Fruit fly (Drosophila melanogaster) whole organism, embryonic: ENCODE data around the gene CG11655.

Experiments
- Bgb ChIP-seq: fragments of 200-800 bp; sonication (Bioruptor generic); IDR thresholded peaks from 2 replicates; pipeline ENCODE4 v1.3.6; 2022; ENCODE audit warnings: missing biosample characterization, missing genetic modification characterization; ENCODE audit not compliant: partially characterized antibody
- CG11093 ChIP-seq: fragments of 200-800 bp; sonication (Bioruptor generic); IDR thresholded peaks from 3 replicates; pipeline ENCODE4 v1.3.6; 2022; ENCODE audit warnings: missing biosample characterization, missing genetic modification characterization
- CG13775 ChIP-seq: fragments of 200-800 bp; sonication (Bioruptor generic); optimal IDR thresholded peaks from 3 replicates; lab custom pipeline; 2017; ENCODE audit warnings: missing biosample characterization, mild to moderate bottlenecking, missing genetic modification characterization
- CG14441 ChIP-seq: fragments of 200-800 bp; sonication (Bioruptor generic); IDR thresholded peaks from 2 replicates; pipeline ENCODE4 v1.3.6; 2022; ENCODE audit warnings: missing biosample characterization, missing genetic modification characterization
- CG15073 ChIP-seq: fragments of 200-800 bp; sonication (Bioruptor generic); optimal IDR thresholded peaks from 2 replicates; lab custom pipeline; 2016; ENCODE audit warnings: missing biosample characterization, missing genetic modification characterization
- CG15269 ChIP-seq: fragments of 200-800 bp; sonication (Bioruptor generic); optimal IDR thresholded peaks from 2 replicates; lab custom pipeline; 2018; ENCODE audit warnings: missing biosample characterization, mild to moderate bottlenecking, missing genetic modification characterization, moderate library complexity
- CG1602 ChIP-seq: fragments of 200-800 bp; sonication (Bioruptor generic); optimal IDR thresholded peaks from 3 replicates; lab custom pipeline; 2016; ENCODE audit warnings: missing biosample characterization, missing genetic modification characterization
- CG17361 ChIP-seq: fragments of 200-800 bp; sonication (Bioruptor generic); IDR thresholded peaks from 3 replicates; pipeline ENCODE4 v1.3.6; 2022; ENCODE audit warnings: missing biosample characterization, missing genetic modification characterization
- CG17612 ChIP-seq: fragments of 200-800 bp; sonication (Bioruptor generic); IDR thresholded peaks from 2 replicates; pipeline ENCODE4 v1.3.6; 2022; ENCODE audit warnings: missing biosample characterization, missing genetic modification characterization
- CG2712 ChIP-seq: fragments of 200-800 bp; optimal IDR thresholded peaks from 3 replicates; lab custom pipeline; 2019; ENCODE audit warnings: missing biosample characterization, mild to moderate bottlenecking, missing genetic modification characterization, moderate library complexity
- CG2889 ChIP-seq: fragments of 200-800 bp; sonication (Bioruptor generic); IDR thresholded peaks from 3 replicates; pipeline ENCODE4 v1.3.6; 2022; ENCODE audit warnings: missing biosample characterization, missing genetic modification characterization
- CG34422 ChIP-seq: fragments of 200-800 bp; sonication (Bioruptor generic); IDR thresholded peaks from 3 replicates; pipeline ENCODE4 v1.3.6; 2022; ENCODE audit warnings: missing biosample characterization, missing genetic modification characterization
- CG4424 ChIP-seq: fragments of 200-800 bp; sonication (Bioruptor generic); optimal IDR thresholded peaks from 3 replicates; lab custom pipeline; 2016; ENCODE audit warnings: missing biosample characterization, missing genetic modification characterization
- CG4617 ChIP-seq: fragments of 200-800 bp; sonication (Bioruptor generic); optimal IDR thresholded peaks from 3 replicates; lab custom pipeline; 2016; ENCODE audit warnings: missing biosample characterization, missing genetic modification characterization, borderline replicate concordance
- CG8281 ChIP-seq: fragments of 200-800 bp; sonication (Bioruptor generic); optimal IDR thresholded peaks from 2 replicates; lab custom pipeline; 2018; ENCODE audit warnings: missing biosample characterization, mild to moderate bottlenecking, missing genetic modification characterization, moderate library complexity
- Drgx ChIP-seq: fragments of 200-800 bp; sonication (Bioruptor generic); IDR thresholded peaks from 2 replicates; pipeline ENCODE4 v1.3.6; 2022; ENCODE audit warnings: missing biosample characterization, missing genetic modification characterization
- Elba2 ChIP-seq: fragments of 200-800 bp; sonication (Bioruptor generic); optimal IDR thresholded peaks from 3 replicates; lab custom pipeline; 2016; ENCODE audit warnings: missing biosample characterization, missing genetic modification characterization
- Fer3 ChIP-seq: fragments of 200-800 bp; sonication (Bioruptor generic); optimal IDR thresholded peaks from 2 replicates; lab custom pipeline; 2018; ENCODE audit warnings: missing biosample characterization, mild to moderate bottlenecking, missing genetic modification characterization, moderate library complexity
- Gug ChIP-seq: fragments of 200-800 bp; sonication (Bioruptor generic); IDR thresholded peaks from 4 replicates; pipeline ENCODE4 v1.3.6; 2022; ENCODE audit warnings: missing biosample characterization, missing genetic modification characterization
- HHEX ChIP-seq: fragments of 200-800 bp; sonication (Bioruptor generic); optimal IDR thresholded peaks from 3 replicates; lab custom pipeline; 2017; ENCODE audit warnings: missing biosample characterization, mild to moderate bottlenecking, missing genetic modification characterization, missing genetic modification reagents
- MESR4 ChIP-seq: fragments of 200-800 bp; sonication (Bioruptor generic); optimal IDR thresholded peaks from 2 replicates; lab custom pipeline; 2018; ENCODE audit warnings: missing biosample characterization, mild to moderate bottlenecking, missing genetic modification characterization, moderate library complexity
- Mes4 ChIP-seq: fragments of 200-800 bp; sonication (Bioruptor generic); optimal IDR thresholded peaks from 2 replicates; lab custom pipeline; 2016; ENCODE audit warnings: missing biosample characterization, missing genetic modification characterization
- Side ChIP-seq: fragments of 200-800 bp; sonication (Bioruptor generic); optimal IDR thresholded peaks from 2 replicates; lab custom pipeline; 2016; ENCODE audit warnings: missing biosample characterization, missing genetic modification characterization
- Spps ChIP-seq: fragments of 200-800 bp; sonication (Bioruptor generic); optimal IDR thresholded peaks from 2 replicates; lab custom pipeline; 2018; ENCODE audit warnings: missing biosample characterization, mild to moderate bottlenecking, missing genetic modification characterization
- Sry-δ ChIP-seq: fragments of 200-800 bp; sonication (Bioruptor generic); optimal IDR thresholded peaks from 2 replicates; lab custom pipeline; 2016; ENCODE audit warnings: missing biosample characterization, missing genetic modification characterization
- az2 ChIP-seq: fragments of 200-800 bp; sonication (Bioruptor generic); optimal IDR thresholded peaks from 3 replicates; lab custom pipeline; 2016; ENCODE audit warnings: missing biosample characterization, missing genetic modification characterization
- bbx ChIP-seq: fragments of 200-800 bp; sonication (Bioruptor generic); IDR thresholded peaks from 2 replicates; pipeline ENCODE4 v1.3.6; 2022; ENCODE audit warnings: missing biosample characterization, missing genetic modification characterization; ENCODE audit not compliant: partially characterized antibody
- bigmax ChIP-seq: fragments of 200-800 bp; sonication (Bioruptor generic); optimal IDR thresholded peaks from 2 replicates; lab custom pipeline; 2018; ENCODE audit warnings: missing biosample characterization, mild to moderate bottlenecking, missing genetic modification characterization
- chm ChIP-seq: fragments of 200-800 bp; sonication (Bioruptor generic); IDR thresholded peaks from 2 replicates; pipeline ENCODE4 v1.3.6; 2022; ENCODE audit warnings: missing biosample characterization, missing genetic modification characterization
- crp ChIP-seq, 2 experiments: fragments of 200-800 bp; sonication (Bioruptor generic); optimal IDR thresholded peaks; 2 replicates in 1 of 2; 3 replicates in 1 of 2; lab custom pipeline; 2017; ENCODE audit warnings: missing biosample characterization in 2 of 2, missing genetic modification characterization in 2 of 2, mild to moderate bottlenecking in 1 of 2, moderate library complexity in 1 of 2
- fu2 ChIP-seq: fragments of 200-800 bp; sonication (Bioruptor generic); optimal IDR thresholded peaks from 2 replicates; lab custom pipeline; 2016; ENCODE audit warnings: missing biosample characterization, missing genetic modification characterization
- inv ChIP-seq: fragments of 200-800 bp; sonication (Bioruptor generic); IDR thresholded peaks from 2 replicates; pipeline ENCODE4 v1.3.6; 2022; ENCODE audit warnings: missing biosample characterization, missing genetic modification characterization; ENCODE audit not compliant: partially characterized antibody
- ken ChIP-seq: fragments of 200-800 bp; sonication (Bioruptor generic); IDR thresholded peaks from 3 replicates; pipeline ENCODE4 v1.3.6; 2022; ENCODE audit warnings: missing biosample characterization, missing genetic modification characterization
- nerfin-2 ChIP-seq: fragments of 200-800 bp; sonication (Bioruptor generic); IDR thresholded peaks from 2 replicates; pipeline ENCODE4 v1.3.6; 2022; ENCODE audit warnings: missing biosample characterization, missing genetic modification characterization; ENCODE audit not compliant: partially characterized antibody
- onecut ChIP-seq: fragments of 200-800 bp; sonication (Bioruptor generic); IDR thresholded peaks from 2 replicates; pipeline ENCODE4 v1.3.6; 2022; ENCODE audit warnings: missing biosample characterization, missing genetic modification characterization
- repo ChIP-seq: fragments of 200-800 bp; sonication (Bioruptor generic); optimal IDR thresholded peaks from 2 replicates; lab custom pipeline; 2016; ENCODE audit warnings: missing biosample characterization, missing genetic modification characterization
- rib ChIP-seq: fragments of 200-800 bp; sonication (Bioruptor generic); IDR thresholded peaks from 2 replicates; pipeline ENCODE4 v1.3.6; 2022; ENCODE audit warnings: missing biosample characterization, missing genetic modification characterization
- sens ChIP-seq: fragments of 200-800 bp; sonication (Bioruptor generic); peaks from one replicate; lab custom pipeline; 2016; ENCODE audit warnings: missing biosample characterization, missing genetic modification characterization
- sisA ChIP-seq: fragments of 200-800 bp; sonication (Bioruptor generic); IDR thresholded peaks from 2 replicates; pipeline ENCODE4 v1.3.6; 2022; ENCODE audit warnings: missing biosample characterization, missing genetic modification characterization
- sna ChIP-seq: fragments of 200-800 bp; sonication (Bioruptor generic); IDR thresholded peaks from 2 replicates; pipeline ENCODE4 v1.3.6; 2022; ENCODE audit warnings: missing biosample characterization, missing genetic modification characterization; ENCODE audit not compliant: partially characterized antibody
- tna ChIP-seq: fragments of 200-800 bp; sonication (Bioruptor generic); IDR thresholded peaks from 2 replicates; pipeline ENCODE4 v1.3.6; 2022; ENCODE audit warnings: missing biosample characterization, missing genetic modification characterization; ENCODE audit not compliant: partially characterized antibody
- toy ChIP-seq: fragments of 200-800 bp; sonication (Bioruptor generic); IDR thresholded peaks from 2 replicates; pipeline ENCODE4 v1.3.6; 2022; ENCODE audit warnings: missing biosample characterization, missing genetic modification characterization
- zf30C ChIP-seq: fragments of 200-800 bp; sonication (Bioruptor generic); optimal IDR thresholded peaks from 3 replicates; lab custom pipeline; 2018; ENCODE audit warnings: missing biosample characterization, mild to moderate bottlenecking, missing genetic modification characterization

CG11655 gene

DNA sequence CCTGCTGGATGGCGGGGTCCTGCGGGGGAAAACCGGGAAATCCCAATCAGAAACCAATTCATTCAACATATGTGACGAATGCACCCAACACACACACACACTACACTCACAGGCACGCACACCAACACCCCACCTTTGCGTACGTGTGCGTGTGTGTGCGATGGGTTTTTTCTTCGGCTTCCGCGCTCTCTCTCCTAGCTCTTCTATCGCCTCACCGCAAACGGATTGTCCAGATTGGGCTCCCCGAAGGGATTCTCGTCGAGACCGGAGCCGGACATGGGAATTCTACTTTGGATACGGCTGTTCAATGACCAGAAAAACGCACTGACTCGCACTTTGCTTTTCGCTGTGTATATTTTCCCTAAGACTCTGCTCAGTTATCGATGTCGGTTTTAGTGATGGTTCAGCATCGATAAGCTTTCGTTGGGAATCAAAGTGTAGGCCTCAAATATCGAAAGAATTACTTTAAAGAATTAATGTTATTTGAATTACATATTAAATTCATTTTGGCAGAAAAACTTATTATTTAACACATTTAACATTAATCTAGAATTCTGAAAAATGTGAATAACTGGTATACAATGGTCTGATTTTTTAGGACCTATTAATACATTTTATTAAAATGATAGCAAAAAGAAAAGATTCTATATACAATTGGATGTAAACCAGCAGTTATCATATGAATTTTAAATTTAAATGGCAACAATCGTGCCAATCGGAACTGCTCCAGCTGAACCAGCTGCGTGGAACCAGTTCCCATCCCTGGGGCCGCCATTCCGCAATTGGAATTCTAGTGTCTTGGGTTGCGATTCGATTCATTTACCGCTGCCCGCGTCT, 3.6 kb upstream of the CG11655 start, which contains the start of the genes Scamp and Ahcy (continued):
- TF ChIP-seq CG34422: no peak
- no peak for TF ChIP-seq Side (GFP tag; lab: Kevin White, UChicago)
- TF ChIP-seq Elba2: no peak
- no peak for TF ChIP-seq CG8281 (tag; lab: Kevin White, UChicago)
- TF ChIP-seq Mes4 (GFP tag; lab: Kevin White, UChicago): no peak
- TF ChIP-seq ken: no peak
- peak; percentile 17 for TF ChIP-seq CG15269 (tag; lab: Kevin White, UChicago)
- TF ChIP-seq nerfin-2 (GFP tag; lab: Robert Waterston, UW): 0 out of 2 replicates have a peak, but pooled peaks have one; percentile 11
- no peak for TF ChIP-seq repo (GFP tag; lab: Kevin White, UChicago)
- no peak for TF ChIP-seq CG4424
- TF ChIP-seq CG13775 (GFP tag; lab: Kevin White, UChicago): peak; percentile 22
- no peak for TF ChIP-seq Fer3 (tag; lab: Kevin White, UChicago)
- peak; percentile 56 for TF ChIP-seq CG4617
- TF ChIP-seq CG11093 (GFP tag; lab: Robert Waterston, UW): no peak
- TF ChIP-seq bbx: peak; percentile 28; the same call in 1 of the 2 replicates
- TF ChIP-seq sisA (GFP tag; lab: Robert Waterston, UW): no peak
- no peak for TF ChIP-seq tna (GFP tag; lab: Robert Waterston, UW)
- no peak for TF ChIP-seq onecut (GFP tag; lab: Robert Waterston, UW)
- TF ChIP-seq fu2: no peak
- peak in 1 of 2 experiments; percentile 15 for TF ChIP-seq crp (GFP tag; optimal IDR thresholded peaks at IDR 0.05; lab: Kevin White, UChicago)
- TF ChIP-seq Spps (tag; lab: Kevin White, UChicago): no peak
- TF ChIP-seq CG17361 (GFP tag; lab: Robert Waterston, UW): peak; percentile 57; the same call in 2 of the 3 replicates
- TF ChIP-seq CG14441 (GFP tag; lab: Robert Waterston, UW): no peak
- TF ChIP-seq Sry-δ (GFP tag; lab: Kevin White, UChicago): peak; percentile 80
- no peak for TF ChIP-seq rib (GFP tag; lab: Robert Waterston, UW)
- peak; percentile 10 for TF ChIP-seq zf30C (GFP tag; lab: Kevin White, UChicago)
- TF ChIP-seq Drgx (GFP tag; lab: Robert Waterston, UW): no peak
- TF ChIP-seq CG15073: no peak
- no peak for TF ChIP-seq CG17612 (GFP tag; lab: Robert Waterston, UW)
- no peak for TF ChIP-seq toy
- TF ChIP-seq HHEX (GFP tag; lab: Kevin White, UChicago): no peak
- no peak for TF ChIP-seq Gug
- TF ChIP-seq CG2889 (GFP tag; lab: Robert Waterston, UW): no peak
- TF ChIP-seq az2 (GFP tag; lab: Kevin White, UChicago): no peak
- TF ChIP-seq, all 482 proteins: peak for 92

DNA sequence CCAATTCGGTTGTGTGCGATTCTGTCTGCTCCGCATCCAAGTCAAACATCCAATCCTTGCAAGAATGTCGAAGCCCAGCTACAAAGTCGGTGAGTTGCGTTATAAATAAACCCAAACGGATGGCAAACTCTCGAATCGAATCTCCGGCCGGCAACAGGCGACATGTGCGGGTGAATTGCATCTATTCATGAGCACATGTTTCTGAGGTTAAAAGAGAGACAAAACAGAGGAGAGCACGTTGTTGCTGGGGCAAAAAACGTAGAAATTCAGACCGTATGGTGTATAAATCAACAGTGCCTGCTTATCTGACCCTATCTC, 3.0 kb upstream of the CG11655 start:
- TF ChIP-seq sens (GFP tag; lab: Kevin White, UChicago) (no peak), CG2712 (tag; lab: Kevin White, UChicago) (no peak), chm (GFP tag; lab: Robert Waterston, UW) (0 out of 2 replicates have a peak, but pooled peaks have one; percentile 6), MESR4 (GFP tag; lab: Kevin White, UChicago) (peak; percentile 44), CG34422 (peak; percentile 47; the same call in 1 of the 3 replicates), sna (GFP tag; lab: Robert Waterston, UW) (peak; percentile 9; the same call in 1 of the 2 replicates), CG1602 (GFP tag; lab: Kevin White, UChicago) (no peak), Bgb (GFP tag; lab: Robert Waterston, UW) (peak; percentile 20; the same call in 1 of the 2 replicates), inv (GFP tag; lab: Robert Waterston, UW) (no peak), bigmax (peak; percentile 3)
